Worm (Caenorhabditis elegans) whole organism, L3 larva: ENCODE results near the gene aipr-1.

Experiments
- aly-2 ChIP-seq: fragments of 150-350 bp; optimal IDR thresholded peaks from 2 replicates; lab custom pipeline; 2014; ENCODE audit warnings: missing biosample characterization, missing genetic modification characterization
- ama-1 ChIP-seq: fragments of 150-350 bp; optimal IDR thresholded peaks from 2 replicates; lab custom pipeline; 2018
- ceh-9 ChIP-seq: sonication (generic microtip); optimal IDR thresholded peaks from 2 replicates; lab custom pipeline; 2018; ENCODE audit warnings: missing biosample characterization, missing genetic modification characterization
- egl-27 ChIP-seq: sonication (generic microtip); optimal IDR thresholded peaks from 4 replicates; lab custom pipeline; 2017; ENCODE audit warnings: missing biosample characterization, missing genetic modification reagents, missing genetic modification characterization
- elt-2 ChIP-seq: sonication (generic microtip); optimal IDR thresholded peaks from 2 replicates; lab custom pipeline; 2016; ENCODE audit warnings: missing genetic modification reagents, mild to moderate bottlenecking, missing genetic modification characterization, missing compliant biosample characterization
- mdl-1 ChIP-seq: fragments of 150-350 bp; optimal IDR thresholded peaks from 2 replicates; lab custom pipeline; 2014; ENCODE audit warnings: missing biosample characterization, missing genetic modification characterization
- nfya-1 ChIP-seq: sonication (generic microtip); optimal IDR thresholded peaks from 2 replicates; lab custom pipeline; 2017; ENCODE audit warnings: missing genetic modification characterization, mild to moderate bottlenecking, missing compliant biosample characterization, antibody characterized with exemption, moderate library complexity; ENCODE audit not compliant: insufficient read depth
- nhr-11 ChIP-seq: fragments of 150-350 bp; optimal IDR thresholded peaks from 2 replicates; lab custom pipeline; 2014; ENCODE audit warnings: missing biosample characterization, missing genetic modification characterization
- nhr-23 ChIP-seq: fragments of 150-350 bp; optimal IDR thresholded peaks from 2 replicates; lab custom pipeline; 2014; ENCODE audit warnings: missing biosample characterization, missing genetic modification reagents, missing genetic modification characterization
- nhr-25 ChIP-seq: sonication (generic microtip); optimal IDR thresholded peaks from 2 replicates; lab custom pipeline; 2017; ENCODE audit warnings: missing biosample characterization, missing genetic modification characterization
- pha-4 ChIP-seq: fragments of 150-350 bp; optimal IDR thresholded peaks from 2 replicates; lab custom pipeline; 2014; ENCODE audit warnings: missing biosample characterization, missing genetic modification reagents, missing genetic modification characterization
- pqm-1 ChIP-seq: fragments of 150-350 bp; optimal IDR thresholded peaks from 2 replicates; lab custom pipeline; 2017; ENCODE audit warnings: missing biosample characterization, missing genetic modification characterization, inconsistent platforms
- snpc-4 ChIP-seq: fragments of 150-350 bp; optimal IDR thresholded peaks from 2 replicates; lab custom pipeline; 2014; ENCODE audit warnings: missing biosample characterization, missing genetic modification characterization
- ztf-11 ChIP-seq: fragments of 150-350 bp; optimal IDR thresholded peaks from 2 replicates; lab custom pipeline; 2014; ENCODE audit warnings: missing biosample characterization, missing genetic modification characterization

DNA sequence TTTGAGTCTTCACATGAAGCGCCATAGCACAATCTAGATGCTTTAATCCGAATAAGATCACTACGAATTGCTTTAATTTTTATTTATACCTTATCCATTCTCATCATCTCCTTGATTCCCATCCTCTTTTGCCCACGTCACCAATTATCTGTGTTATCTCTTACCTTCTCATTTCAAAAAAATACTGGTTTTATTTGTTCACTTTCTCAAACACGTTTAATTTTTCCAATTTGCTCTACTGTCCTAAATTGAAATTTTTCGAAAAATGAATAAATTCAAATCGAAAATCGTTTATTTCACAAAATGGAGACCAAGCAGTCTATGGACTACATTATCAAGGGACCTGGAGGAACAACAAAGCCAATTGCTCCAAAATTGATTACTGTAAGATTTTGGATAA lies 27.8 kb upstream of the aipr-1 start, which contains the start of gene F54H5.3:
- TF ChIP-seq ama-1 (lab: Kevin White, UChicago): no peak
- TF ChIP-seq elt-2 (tag; lab: Kevin White, UChicago): no peak
- no peak for TF ChIP-seq nhr-11 (tag; lab: Kevin White, UChicago)
- no peak for TF ChIP-seq mdl-1 (tag; lab: Kevin White, UChicago)
- no peak for TF ChIP-seq nhr-23 (tag; lab: Kevin White, UChicago)
- no peak for TF ChIP-seq aly-2
- TF ChIP-seq ceh-9 (tag; lab: Kevin White, UChicago): no peak
- TF ChIP-seq nhr-25 (tag; lab: Kevin White, UChicago): no peak
- no peak for TF ChIP-seq egl-27
- TF ChIP-seq nfya-1: no peak
- no peak for TF ChIP-seq pqm-1 (tag; lab: Kevin White, UChicago)
- TF ChIP-seq ztf-11 (tag; lab: Kevin White, UChicago): no peak
- no peak for TF ChIP-seq snpc-4
- TF ChIP-seq pha-4: no peak
